Fruit fly (Drosophila melanogaster): ENCODE measurements around the gene Glyp.
A peak's percentile ranks its signal among the peaks of the same experiment; 100 is the strongest.

Glyp gene

DNA sequence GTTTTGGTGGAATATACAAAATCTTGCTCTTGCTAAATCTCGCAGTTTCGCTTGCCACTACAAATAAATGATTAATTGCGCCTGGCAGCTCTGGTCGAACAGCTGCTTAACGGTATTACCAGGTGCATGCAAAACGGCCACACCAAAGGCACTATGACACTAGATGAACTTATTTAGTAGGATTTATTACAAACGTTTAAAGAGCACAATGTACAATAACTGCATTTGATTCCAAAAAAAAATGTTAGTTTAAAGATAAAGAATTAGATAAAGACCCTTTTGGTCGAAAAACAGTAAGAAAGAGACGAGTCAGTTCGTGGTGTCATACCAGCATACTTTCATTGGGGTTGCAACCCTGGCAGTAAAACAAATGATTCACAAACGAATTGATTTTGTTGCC, 16.6 kb downstream of the Glyp start, which contains the start of the genes CG11723 and Tbcd (continued):
- TF ChIP-seq eyg (GFP tag; optimal IDR thresholded peaks at IDR 0.05), result peak; percentile 81
- no peak for TF ChIP-seq CG31441 (GFP tag; IDR thresholded peaks at IDR 0.05)
- peak; percentile 83 for TF ChIP-seq Atf-2 (GFP tag; optimal IDR thresholded peaks at IDR 0.05)
- no peak for TF ChIP-seq CG13894 (tag; optimal IDR thresholded peaks at IDR 0.05)
- TF ChIP-seq ase (GFP tag; IDR thresholded peaks at IDR 0.05), result peak; percentile 87
- TF ChIP-seq lilli (GFP tag; optimal IDR thresholded peaks at IDR 0.05), result peak; percentile 93
- TF ChIP-seq E2f1 (GFP tag; IDR thresholded peaks at IDR 0.05), result peak; percentile 90
- TF ChIP-seq nau (GFP tag; optimal IDR thresholded peaks at IDR 0.05), result no peak
- peak; percentile 64 for TF ChIP-seq CG13287 (GFP tag; IDR thresholded peaks at IDR 0.05; ENCODE audit: partially characterized antibody)
- TF ChIP-seq ATbp (GFP tag; optimal IDR thresholded peaks at IDR 0.05), result no peak
- TF ChIP-seq sens-2 (GFP tag; IDR thresholded peaks at IDR 0.05), result peak; percentile 91
- TF ChIP-seq Hmx (GFP tag; optimal IDR thresholded peaks at IDR 0.05), result no peak
- TF ChIP-seq CG17612 (GFP tag; IDR thresholded peaks at IDR 0.05), result peak; percentile 77
- TF ChIP-seq Hr78 (GFP tag; optimal IDR thresholded peaks at IDR 0.05), result no peak
- peak; percentile 22 for TF ChIP-seq CTCF (GFP tag; optimal IDR thresholded peaks at IDR 0.05)
- no peak for TF ChIP-seq BtbVII (GFP tag; optimal IDR thresholded peaks at IDR 0.05)
- peak; percentile 72 for TF ChIP-seq CG8290 (GFP tag; optimal IDR thresholded peaks at IDR 0.05)
- TF ChIP-seq CG8290 (tag; optimal IDR thresholded peaks at IDR 0.05), result peak in 1 of 2 experiments; percentile 75
- TF ChIP-seq hth (optimal IDR thresholded peaks at IDR 0.05), result no peak
- TF ChIP-seq CG2129 (GFP tag; IDR thresholded peaks at IDR 0.05; ENCODE audit: partially characterized antibody), result no peak
- TF ChIP-seq Elba2 (GFP tag; optimal IDR thresholded peaks at IDR 0.05), result peak; percentile 28
- peak; percentile 64 for TF ChIP-seq p53 (GFP tag; optimal IDR thresholded peaks at IDR 0.05)
- peak; percentile 53 for TF ChIP-seq Sry-δ (GFP tag; optimal IDR thresholded peaks at IDR 0.05)
- TF ChIP-seq Med (GFP tag), result peak; percentile 97
- peak; percentile 66 for TF ChIP-seq CG7928 (GFP tag; optimal IDR thresholded peaks at IDR 0.05)
- peak; percentile 75 for TF ChIP-seq dati (GFP tag; IDR thresholded peaks at IDR 0.05)
- TF ChIP-seq Lhr (GFP tag; optimal IDR thresholded peaks at IDR 0.05), result peak; percentile 54
- peak; percentile 88 for TF ChIP-seq dpn (GFP tag; optimal IDR thresholded peaks at IDR 0.05)
- peak; percentile 83 for TF ChIP-seq CG17912 (GFP tag; optimal IDR thresholded peaks at IDR 0.05)
- peak; percentile 87 for TF ChIP-seq Dbx (GFP tag; IDR thresholded peaks at IDR 0.05)
- peak; percentile 48 for TF ChIP-seq ash1 (GFP tag; optimal IDR thresholded peaks at IDR 0.05)
- TF ChIP-seq CG4282 (GFP tag; optimal IDR thresholded peaks at IDR 0.05), result peak; percentile 72
- TF ChIP-seq ham (GFP tag; IDR thresholded peaks at IDR 0.05), result peak; percentile 63; the same call in 1 of the 2 replicates
- TF ChIP-seq Oli (tag; optimal IDR thresholded peaks at IDR 0.05), result peak; percentile 82
- TF ChIP-seq NfI (GFP tag; optimal IDR thresholded peaks at IDR 0.05), result peak; percentile 87
- TF ChIP-seq sug (tag; optimal IDR thresholded peaks at IDR 0.05), result no peak
- TF ChIP-seq run (tag; optimal IDR thresholded peaks at IDR 0.05), result no peak
- TF ChIP-seq btn (GFP tag; optimal IDR thresholded peaks at IDR 0.05), result peak; percentile 49
- TF ChIP-seq lov (optimal IDR thresholded peaks at IDR 0.05), result no peak
- peak; percentile 92 for TF ChIP-seq lov (GFP tag; IDR thresholded peaks at IDR 0.05)
- peak; percentile 42; the same call in 1 of the 2 replicates for TF ChIP-seq Dip2 (GFP tag; IDR thresholded peaks at IDR 0.05)
- peak; percentile 26; the same call in 1 of the 3 replicates for TF ChIP-seq z (GFP tag; IDR thresholded peaks at IDR 0.05)
- peak in 1 of 2 experiments; percentile 87 for TF ChIP-seq Pdp1 (GFP tag; optimal IDR thresholded peaks at IDR 0.05)
- peak; percentile 73 for TF ChIP-seq maf-S (GFP tag; optimal IDR thresholded peaks at IDR 0.05)
- peak; percentile 46 for TF ChIP-seq CG10431 (GFP tag; optimal IDR thresholded peaks at IDR 0.05)
- 0 out of 3 replicates have a peak, but pooled peaks have one; percentile 32 for TF ChIP-seq vnd (GFP tag; IDR thresholded peaks at IDR 0.05; ENCODE audit: partially characterized antibody)
- peak; percentile 63 for TF ChIP-seq pfk (GFP tag; optimal IDR thresholded peaks at IDR 0.05)
- TF ChIP-seq Ets97D (GFP tag; optimal IDR thresholded peaks at IDR 0.05), result peak; percentile 75
- TF ChIP-seq CG7839 (tag; optimal IDR thresholded peaks at IDR 0.05), result no peak
- peak in 1 of 2 experiments; percentile 20 for TF ChIP-seq tll (GFP tag; optimal IDR thresholded peaks at IDR 0.05)
- TF ChIP-seq CG4404 (GFP tag; IDR thresholded peaks at IDR 0.05), result peak; percentile 77
- TF ChIP-seq chinmo (GFP tag; IDR thresholded peaks at IDR 0.05; ENCODE audit: partially characterized antibody), result no peak
